Worm (Caenorhabditis elegans): ENCODE results near the gene scl-15.

- TF ChIP-seq hlh-12 (tag; optimal IDR thresholded peaks at IDR 0.05) (no peak), ceh-100 (GFP tag; IDR thresholded peaks at IDR 0.05) (no peak), akir-1 (GFP tag; optimal IDR thresholded peaks at IDR 0.05) (no peak), ZK185.1 (tag; optimal IDR thresholded peaks at IDR 0.05; ENCODE audit: poor library complexity, severe bottlenecking) (no peak), ceh-91 (GFP tag; IDR thresholded peaks at IDR 0.05) (no peak), Y67H2A.10 (GFP tag; conservative IDR thresholded peaks at IDR 0.05) (no peak), nhr-120 (GFP tag; IDR thresholded peaks at IDR 0.05) (no peak), nhr-179 (tag; optimal IDR thresholded peaks at IDR 0.05) (no peak), sea-2 (GFP tag; IDR thresholded peaks at IDR 0.05) (no peak), lin-40 (tag; optimal IDR thresholded peaks at IDR 0.05) (no peak), egl-18 (GFP tag; IDR thresholded peaks at IDR 0.05) (no peak), F33H1.4 (GFP tag; IDR thresholded peaks at IDR 0.05) (no peak)
These were observed 2.1 kb downstream of the scl-15 start, which contains the start of gene nep-13 for ce11 chrII:3282353-3282752.
